Worm (Caenorhabditis elegans): Measurements from ENCODE around the gene F40G9.7.

ce11 chrIII:173501-173900, 8.0 kb downstream of the F40G9.7 start, which contains the start of gene F40G9.19:
- TF ChIP-seq pax-1 (tag; optimal IDR thresholded peaks at IDR 0.05): no peak
- no peak for TF ChIP-seq ceh-14 (tag; optimal IDR thresholded peaks at IDR 0.05)
- no peak for TF ChIP-seq pag-3 (tag; optimal IDR thresholded peaks at IDR 0.05; ENCODE audit: borderline replicate concordance)
- no peak for TF ChIP-seq fkh-6 (tag; optimal IDR thresholded peaks at IDR 0.05)
- TF ChIP-seq ceh-9 (tag; optimal IDR thresholded peaks at IDR 0.05): no peak
- no peak for TF ChIP-seq pqm-1 (tag; optimal IDR thresholded peaks at IDR 0.05)
- TF ChIP-seq pha-4 (tag; optimal IDR thresholded peaks at IDR 0.05): no peak
- no peak for TF ChIP-seq gmeb-2 (tag; optimal IDR thresholded peaks at IDR 0.05)
- TF ChIP-seq nfya-1 (tag; optimal IDR thresholded peaks at IDR 0.05): no peak
- TF ChIP-seq hlh-6 (tag; optimal IDR thresholded peaks at IDR 0.05): no peak
- no peak for TF ChIP-seq ceh-19 (GFP tag; optimal IDR thresholded peaks at IDR 0.05)
- TF ChIP-seq pat-9 (tag; optimal IDR thresholded peaks at IDR 0.05): no peak
- TF ChIP-seq tbx-2 (tag; optimal IDR thresholded peaks at IDR 0.05): no peak
